Fruit fly (Drosophila melanogaster): Measurements from ENCODE around the gene CG14985.

The CG14985 gene

DNA sequence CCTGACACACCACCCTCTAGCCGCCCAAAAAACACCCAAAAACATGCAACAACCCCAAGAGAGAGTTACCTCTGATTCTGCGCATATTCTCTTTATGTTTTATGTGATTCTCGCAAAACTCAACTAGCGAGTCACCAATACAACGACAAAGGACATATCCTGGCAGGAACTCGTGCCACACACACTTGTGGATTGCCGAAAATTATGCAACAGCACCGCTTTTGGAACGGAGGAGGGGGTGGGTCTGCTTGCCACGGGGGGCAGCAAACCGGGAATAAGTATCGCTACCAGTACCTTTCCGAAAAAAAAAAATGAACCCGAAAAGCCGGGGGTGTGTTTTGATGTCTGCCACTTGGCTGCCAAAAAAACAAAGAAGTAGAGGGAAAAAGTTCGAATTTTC, 38.2 kb upstream of the CG14985 start (continued):
- TF ChIP-seq CG8924 (tag; optimal IDR thresholded peaks at IDR 0.05) (no peak), CG13296 (GFP tag; optimal IDR thresholded peaks at IDR 0.05) (no peak), CG12236 (GFP tag; optimal IDR thresholded peaks at IDR 0.05) (no peak), wdn (GFP tag; IDR thresholded peaks at IDR 0.05) (no peak), CG7963 (GFP tag; IDR thresholded peaks at IDR 0.05; ENCODE audit: partially characterized antibody) (no peak), HmgZ (tag; optimal IDR thresholded peaks at IDR 0.05) (no peak), pros (GFP tag; optimal IDR thresholded peaks at IDR 0.05) (peak; percentile 45), Ada2b (GFP tag; IDR thresholded peaks at IDR 0.05) (no peak), D19B (GFP tag; optimal IDR thresholded peaks at IDR 0.05) (no peak), CG3163 (GFP tag; optimal IDR thresholded peaks at IDR 0.05) (no peak), CG10147 (GFP tag; optimal IDR thresholded peaks at IDR 0.05) (no peak), Atf3 (GFP tag; optimal IDR thresholded peaks at IDR 0.05) (no peak), CG6654 (GFP tag; optimal IDR thresholded peaks at IDR 0.05) (no peak), CG2889 (GFP tag; IDR thresholded peaks at IDR 0.05) (no peak), lbe (GFP tag; optimal IDR thresholded peaks at IDR 0.05) (no peak), Rfx (GFP tag; IDR thresholded peaks at IDR 0.05) (no peak), CG8478 (optimal IDR thresholded peaks at IDR 0.05) (no peak), TFAM (GFP tag; optimal IDR thresholded peaks at IDR 0.05) (no peak), abd-A (tag; optimal IDR thresholded peaks at IDR 0.05) (peak; percentile 58), mld (GFP tag; IDR thresholded peaks at IDR 0.05; ENCODE audit: partially characterized antibody) (no peak)

DNA sequence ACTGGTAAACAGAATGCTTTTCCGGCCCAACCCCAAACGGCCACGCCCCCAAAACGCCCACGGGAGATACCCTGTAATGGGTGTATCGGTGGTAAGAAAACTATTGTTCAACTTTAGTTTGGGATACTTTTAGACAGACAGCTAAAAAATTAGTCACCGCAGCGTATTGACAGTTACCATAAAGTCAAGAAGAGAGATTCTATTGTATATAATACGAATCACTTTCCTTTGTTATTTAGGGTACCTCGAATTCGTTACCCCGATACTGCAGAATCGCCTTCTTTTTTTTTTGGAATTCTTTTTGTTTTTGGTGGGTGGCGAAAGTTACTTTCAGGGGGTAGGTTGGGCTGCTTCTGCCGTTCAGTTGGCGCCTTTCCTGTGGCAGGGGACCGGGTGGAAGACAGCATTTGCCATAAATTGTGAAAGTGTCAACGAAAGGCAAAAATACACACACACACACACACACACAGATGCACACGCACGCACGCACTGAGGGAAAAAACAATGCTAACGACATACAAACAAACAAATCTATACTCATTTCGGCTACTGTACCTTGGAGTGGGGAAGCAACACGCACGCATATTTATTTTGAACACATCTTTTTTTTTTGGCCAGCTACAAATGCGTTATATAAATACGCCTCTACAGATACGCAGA, 32.8 kb upstream of the CG14985 start:
- peak; percentile 79 for TF ChIP-seq row (GFP tag; IDR thresholded peaks at IDR 0.05)
- TF ChIP-seq Ssrp (tag; optimal IDR thresholded peaks at IDR 0.05), result peak; percentile 21
- peak; percentile 15 for TF ChIP-seq Chrac-16 (GFP tag; optimal IDR thresholded peaks at IDR 0.05)
- peak; percentile 32 for TF ChIP-seq phol (tag; optimal IDR thresholded peaks at IDR 0.05)
- no peak for TF ChIP-seq D (optimal IDR thresholded peaks at IDR 0.05)
- TF ChIP-seq D (GFP tag; optimal IDR thresholded peaks at IDR 0.05), result peak; percentile 9
- peak; percentile 31 for TF ChIP-seq CG18262 (tag; optimal IDR thresholded peaks at IDR 0.05)
- peak; percentile 56 for TF ChIP-seq pros (GFP tag; optimal IDR thresholded peaks at IDR 0.05)
- TF ChIP-seq zfh2 (GFP tag; optimal IDR thresholded peaks at IDR 0.05), result peak; percentile 8
- no peak for TF ChIP-seq CG11696 (GFP tag; IDR thresholded peaks at IDR 0.05)
- peak; percentile 11 for TF ChIP-seq CG16815 (GFP tag; optimal IDR thresholded peaks at IDR 0.05)
- peak; percentile 64; the same call in 2 of the 3 replicates for TF ChIP-seq dysf (GFP tag; IDR thresholded peaks at IDR 0.05)
- peak in 1 of 2 experiments; percentile 60 for TF ChIP-seq eve (GFP tag; optimal IDR thresholded peaks at IDR 0.05)
- no peak for TF ChIP-seq z (GFP tag; IDR thresholded peaks at IDR 0.05)
- no peak for TF ChIP-seq salm (tag; optimal IDR thresholded peaks at IDR 0.05)
- TF ChIP-seq lola (GFP tag; optimal IDR thresholded peaks at IDR 0.05), result peak in 1 of 3 experiments; percentile 7
- TF ChIP-seq cg (GFP tag; optimal IDR thresholded peaks at IDR 0.05), result peak; percentile 24
- peak; percentile 56 for TF ChIP-seq grau (tag; optimal IDR thresholded peaks at IDR 0.05)
- peak; percentile 76 for TF ChIP-seq CG2120 (GFP tag; optimal IDR thresholded peaks at IDR 0.05)
- TF ChIP-seq gro (GFP tag; optimal IDR thresholded peaks at IDR 0.05), result peak; percentile 6
- peak; percentile 15 for TF ChIP-seq CG1233 (GFP tag; optimal IDR thresholded peaks at IDR 0.05)
- TF ChIP-seq Dll (GFP tag; IDR thresholded peaks at IDR 0.05; ENCODE audit: partially characterized antibody), result no peak
- TF ChIP-seq CG9727 (GFP tag; optimal IDR thresholded peaks at IDR 0.05), result peak; percentile 57
- TF ChIP-seq sisA (GFP tag; IDR thresholded peaks at IDR 0.05), result 0 out of 2 replicates have a peak, but pooled peaks have one; percentile 7
- TF ChIP-seq sqz (GFP tag; optimal IDR thresholded peaks at IDR 0.05), result peak; percentile 66
- TF ChIP-seq B-H1 (GFP tag; IDR thresholded peaks at IDR 0.05), result no peak
- TF ChIP-seq Oli (tag; optimal IDR thresholded peaks at IDR 0.05), result peak; percentile 50
- TF ChIP-seq gem (tag; optimal IDR thresholded peaks at IDR 0.05), result peak; percentile 61
- TF ChIP-seq Med (GFP tag), result peak; percentile 85
- TF ChIP-seq CG10267 (tag; optimal IDR thresholded peaks at IDR 0.05), result peak; percentile 17
- TF ChIP-seq sc (optimal IDR thresholded peaks at IDR 0.05), result no peak
- TF ChIP-seq sc (GFP tag; optimal IDR thresholded peaks at IDR 0.05), result no peak

All from whole organism, embryonic.